Fruit fly (Drosophila melanogaster): ENCODE measurements around the gene Nedd4.

Nedd4 gene

DNA sequence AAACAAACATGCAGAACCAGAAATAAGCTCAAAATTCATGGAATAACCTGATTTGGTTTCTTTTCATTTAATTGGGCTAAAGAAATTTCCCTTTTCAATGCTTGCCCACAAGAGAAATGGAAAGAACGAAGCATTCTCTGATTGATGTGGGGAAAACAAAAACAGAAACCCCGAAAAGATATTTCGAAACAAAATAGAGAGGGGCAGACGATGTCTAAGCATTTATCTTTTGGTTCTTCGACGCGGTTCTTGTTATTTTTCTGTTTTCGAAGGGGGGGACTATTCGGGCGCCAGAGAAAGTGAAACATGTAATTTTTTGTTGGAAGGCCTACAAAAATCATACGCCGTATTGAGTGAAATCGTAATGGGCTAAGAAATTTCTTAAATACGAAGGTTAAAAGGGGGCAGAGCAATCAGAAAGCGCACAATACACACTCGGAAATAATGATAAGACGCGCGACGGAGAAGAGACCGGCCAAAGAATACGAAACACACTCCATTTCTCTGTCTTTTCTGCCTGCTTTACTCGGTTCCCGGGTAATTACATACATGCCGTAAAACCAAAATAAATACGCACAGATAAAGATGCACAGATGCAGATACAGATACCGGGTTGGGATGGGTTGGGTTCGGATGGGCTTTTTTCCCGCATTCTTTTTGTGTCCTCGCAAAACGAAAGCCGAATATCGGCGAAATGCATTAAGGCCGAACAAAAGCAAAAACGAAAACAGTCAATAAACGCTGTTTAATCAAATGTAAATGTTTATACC is 41.1 kb upstream of the Nedd4 start:
- no peak for TF ChIP-seq CG15710 (tag; optimal IDR thresholded peaks at IDR 0.05)
- peak; percentile 20 for TF ChIP-seq EcR (GFP tag; optimal IDR thresholded peaks at IDR 0.05)

DNA sequence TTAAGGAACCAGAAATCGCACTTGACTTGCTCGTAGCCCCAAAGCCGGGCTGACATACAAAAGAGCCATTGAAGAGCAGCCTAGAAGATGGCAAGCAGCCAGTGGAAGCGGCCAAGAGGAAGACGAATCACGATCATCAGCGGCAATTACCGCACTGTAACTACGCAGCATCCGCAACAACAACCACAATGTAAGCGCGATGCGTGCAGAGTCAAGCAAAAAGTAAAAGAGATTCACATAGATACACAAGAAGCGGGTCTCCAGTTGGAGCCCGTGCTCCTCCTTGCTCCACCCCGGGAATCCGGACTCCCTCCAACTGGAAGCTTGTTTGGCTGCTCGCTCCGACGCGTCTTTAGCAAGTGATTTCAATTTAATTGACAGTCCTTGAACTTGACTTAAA is 38.2 kb upstream of the Nedd4 start:
- peak; percentile 74 for TF ChIP-seq CG13204 (GFP tag; optimal IDR thresholded peaks at IDR 0.05)
- 0 out of 3 replicates have a peak, but pooled peaks have one; percentile 10 for TF ChIP-seq CG4496 (GFP tag; IDR thresholded peaks at IDR 0.05)
- TF ChIP-seq Snoo (tag; optimal IDR thresholded peaks at IDR 0.05) = no peak
- no peak for TF ChIP-seq rn (GFP tag; IDR thresholded peaks at IDR 0.05)
- no peak for TF ChIP-seq CG32121 (GFP tag; IDR thresholded peaks at IDR 0.05)
- TF ChIP-seq CG9948 (tag; optimal IDR thresholded peaks at IDR 0.05) = no peak
- no peak for TF ChIP-seq fd96Ca (GFP tag; IDR thresholded peaks at IDR 0.05)
- no peak for TF ChIP-seq gl (tag; optimal IDR thresholded peaks at IDR 0.05)
- no peak for TF ChIP-seq Pif1A (GFP tag; optimal IDR thresholded peaks at IDR 0.05)
- no peak for TF ChIP-seq CG8159 (tag; optimal IDR thresholded peaks at IDR 0.05)
- TF ChIP-seq EcR (GFP tag; optimal IDR thresholded peaks at IDR 0.05) = peak; percentile 90
- TF ChIP-seq D1 (tag; optimal IDR thresholded peaks at IDR 0.05) = no peak
- no peak for TF ChIP-seq CG34367 (tag; optimal IDR thresholded peaks at IDR 0.05)

DNA sequence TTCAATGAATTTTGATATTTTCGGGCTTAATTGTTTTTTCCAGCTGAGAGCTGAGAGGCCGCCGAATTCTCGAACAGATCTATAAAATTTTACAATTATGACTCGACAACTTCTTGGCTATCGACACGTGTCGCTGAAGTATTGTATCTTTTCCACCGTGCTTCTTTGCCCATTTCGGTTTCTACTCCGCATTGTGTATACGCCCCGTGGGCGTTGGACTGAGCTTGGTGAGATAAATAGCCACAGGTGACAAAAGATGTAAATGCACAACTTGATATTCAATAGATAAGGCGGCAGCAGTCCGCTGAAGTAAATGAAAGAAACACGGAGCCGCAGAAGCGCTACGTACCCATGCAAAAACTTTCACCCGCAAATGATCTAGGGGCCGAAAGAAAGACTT is 36.6 kb upstream of the Nedd4 start:
- no peak for TF ChIP-seq CG10348 (GFP tag; IDR thresholded peaks at IDR 0.05)
- TF ChIP-seq CG4496 (GFP tag; IDR thresholded peaks at IDR 0.05) = 0 out of 3 replicates have a peak, but pooled peaks have one; percentile 9
- no peak for TF ChIP-seq Ets98B (GFP tag; IDR thresholded peaks at IDR 0.05)
- no peak for TF ChIP-seq fd96Ca (GFP tag; IDR thresholded peaks at IDR 0.05)

DNA sequence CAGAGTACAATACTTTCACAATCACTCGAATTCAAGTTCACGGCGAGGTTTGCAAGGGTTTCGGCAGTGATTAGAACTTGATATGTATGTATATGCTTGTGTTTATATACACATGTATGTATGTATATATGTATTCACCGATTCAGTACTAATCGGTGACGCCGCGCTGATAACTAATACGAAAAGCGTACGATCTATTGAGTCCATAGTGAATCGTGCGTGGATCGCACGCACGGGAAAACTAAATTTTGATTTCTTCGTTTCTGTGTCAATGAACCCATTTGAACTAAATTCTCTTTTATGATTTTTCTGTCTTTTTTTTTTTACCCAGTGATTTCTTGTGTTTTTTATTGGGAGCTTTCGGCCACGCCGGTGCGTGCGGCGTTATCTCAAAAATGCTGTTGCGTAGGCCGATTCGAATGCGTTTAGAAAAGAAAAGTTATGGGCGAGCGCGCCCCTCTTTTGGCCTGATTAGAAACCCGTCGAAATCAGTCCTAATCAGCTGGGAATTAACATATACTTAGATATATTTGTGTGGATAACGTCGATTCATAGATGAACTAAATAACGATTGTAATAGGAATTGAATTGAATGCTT is 36.0 kb upstream of the Nedd4 start:
- no peak for TF ChIP-seq rn (GFP tag; IDR thresholded peaks at IDR 0.05)
- TF ChIP-seq CG34367 (tag; optimal IDR thresholded peaks at IDR 0.05) = no peak

DNA sequence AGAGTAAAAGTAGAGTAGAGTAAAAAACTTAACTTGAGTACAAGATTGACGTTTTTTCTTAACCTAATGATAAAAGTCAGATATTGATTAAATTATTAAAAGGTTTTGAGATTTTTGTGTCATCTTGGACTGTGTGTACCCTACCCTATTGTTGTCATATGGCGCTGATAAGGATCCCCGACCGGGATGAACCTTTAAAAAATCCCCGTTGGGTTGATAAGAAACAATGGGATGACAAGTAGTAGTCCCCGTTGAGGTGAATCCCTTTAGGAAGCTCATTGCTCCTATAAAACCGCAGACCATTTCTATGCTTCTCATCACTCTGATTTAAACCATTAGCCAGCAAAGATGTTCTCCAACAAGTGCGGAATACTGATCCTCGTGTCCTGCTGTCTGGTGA is 35.3 kb upstream of the Nedd4 start, which contains the start of gene edin:
TSS of gene edin (plus strand) at position 340 of the 400 bp plus-strand sequence.
- TF ChIP-seq CG15710 (tag; optimal IDR thresholded peaks at IDR 0.05) = no peak
- no peak for TF ChIP-seq Ets98B (GFP tag; IDR thresholded peaks at IDR 0.05)
- TF ChIP-seq rn (GFP tag; IDR thresholded peaks at IDR 0.05) = no peak

DNA sequence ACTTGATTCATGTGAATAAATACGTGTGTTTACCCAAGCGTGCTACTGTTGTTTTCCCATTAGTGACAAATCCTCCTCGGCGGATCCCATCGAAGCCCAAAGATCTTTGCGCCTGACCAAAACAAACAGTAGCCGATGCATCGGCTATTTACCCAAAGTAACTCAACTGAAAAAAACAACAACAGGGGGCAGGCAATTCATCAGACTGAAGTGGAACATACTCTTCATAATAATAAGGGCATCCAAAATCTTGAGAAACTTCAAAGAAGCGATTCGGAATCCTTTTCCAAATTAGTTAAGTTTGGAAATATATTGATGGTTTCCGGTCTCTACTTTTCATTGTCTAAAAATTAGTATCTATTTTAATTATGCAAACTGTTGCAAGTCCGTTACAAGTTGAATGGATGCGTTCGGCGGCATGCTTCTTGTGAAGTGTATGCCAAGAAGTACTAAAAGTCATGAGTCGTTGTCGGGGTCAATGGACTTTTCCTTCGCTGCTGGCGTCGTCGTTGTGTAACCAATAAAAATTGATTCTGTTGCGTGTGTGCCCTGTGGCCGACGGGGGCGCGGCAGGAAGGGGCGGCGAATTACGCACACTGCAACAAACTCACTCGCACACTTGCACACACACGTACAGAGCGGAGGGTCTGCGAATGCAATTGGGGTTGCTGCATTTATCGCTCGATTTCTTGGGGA is 34.5 kb upstream of the Nedd4 start:
- peak; percentile 60 for TF ChIP-seq CG9948 (tag; optimal IDR thresholded peaks at IDR 0.05)
- TF ChIP-seq D1 (tag; optimal IDR thresholded peaks at IDR 0.05) = no peak
- peak; percentile 45 for TF ChIP-seq CG8301 (tag; optimal IDR thresholded peaks at IDR 0.05)
- 0 out of 3 replicates have a peak, but pooled peaks have one; percentile 5 for TF ChIP-seq fd96Ca (GFP tag; IDR thresholded peaks at IDR 0.05)
- peak; percentile 67 for TF ChIP-seq Pif1A (GFP tag; optimal IDR thresholded peaks at IDR 0.05)
- no peak for TF ChIP-seq CG10348 (GFP tag; IDR thresholded peaks at IDR 0.05)
- peak; percentile 61; the same call in 2 of the 3 replicates for TF ChIP-seq CG4496 (GFP tag; IDR thresholded peaks at IDR 0.05)
- peak; percentile 21; the same call in 1 of the 2 replicates for TF ChIP-seq Ets98B (GFP tag; IDR thresholded peaks at IDR 0.05)
- TF ChIP-seq CG15710 (tag; optimal IDR thresholded peaks at IDR 0.05) = peak; percentile 73
- peak; percentile 13 for TF ChIP-seq gl (tag; optimal IDR thresholded peaks at IDR 0.05)
- TF ChIP-seq EcR (GFP tag; optimal IDR thresholded peaks at IDR 0.05) = peak; percentile 98
- TF ChIP-seq CG14655 (GFP tag; optimal IDR thresholded peaks at IDR 0.05) = peak; percentile 58
- TF ChIP-seq CG34367 (tag; optimal IDR thresholded peaks at IDR 0.05) = peak; percentile 51
- no peak for TF ChIP-seq CG12605 (GFP tag; IDR thresholded peaks at IDR 0.05)
- TF ChIP-seq CG17806 (tag; optimal IDR thresholded peaks at IDR 0.05) = peak; percentile 64
- TF ChIP-seq rn (GFP tag; IDR thresholded peaks at IDR 0.05) = no peak
- TF ChIP-seq CG8159 (tag; optimal IDR thresholded peaks at IDR 0.05) = peak; percentile 78
- TF ChIP-seq CG32121 (GFP tag; IDR thresholded peaks at IDR 0.05) = 0 out of 2 replicates have a peak, but pooled peaks have one; percentile 27
- TF ChIP-seq CG13204 (GFP tag; optimal IDR thresholded peaks at IDR 0.05) = peak; percentile 58
- TF ChIP-seq Snoo (tag; optimal IDR thresholded peaks at IDR 0.05) = peak; percentile 68
- TF ChIP-seq Pif1B (GFP tag; optimal IDR thresholded peaks at IDR 0.05) = peak; percentile 40

DNA sequence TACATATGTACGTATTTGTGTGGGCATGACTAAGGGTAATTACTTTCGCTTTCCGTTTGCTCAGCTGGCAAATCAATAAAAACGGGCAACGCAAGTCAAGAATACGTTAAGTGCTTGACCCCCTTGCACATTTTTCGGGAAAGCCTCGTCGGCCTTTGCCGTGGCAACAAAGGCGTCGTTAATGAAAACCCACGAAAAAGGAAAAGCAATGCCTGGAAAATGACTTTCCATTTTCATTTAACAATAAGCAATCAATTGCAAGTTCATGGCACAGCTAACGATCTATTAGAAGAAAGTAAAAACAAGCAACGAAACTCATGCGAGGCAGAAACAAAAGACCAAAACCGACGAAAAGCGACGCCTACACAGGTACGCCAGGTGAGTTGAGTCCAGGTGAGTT is 33.9 kb upstream of the Nedd4 start:
- no peak for TF ChIP-seq fd96Ca (GFP tag; IDR thresholded peaks at IDR 0.05)
- TF ChIP-seq Snoo (tag; optimal IDR thresholded peaks at IDR 0.05) = no peak
- TF ChIP-seq EcR (GFP tag; optimal IDR thresholded peaks at IDR 0.05) = no peak
- no peak for TF ChIP-seq CG13204 (GFP tag; optimal IDR thresholded peaks at IDR 0.05)
- TF ChIP-seq CG8159 (tag; optimal IDR thresholded peaks at IDR 0.05) = no peak
- TF ChIP-seq Pif1B (GFP tag; optimal IDR thresholded peaks at IDR 0.05) = no peak
- no peak for TF ChIP-seq CG9948 (tag; optimal IDR thresholded peaks at IDR 0.05)
- no peak for TF ChIP-seq D1 (tag; optimal IDR thresholded peaks at IDR 0.05)
- TF ChIP-seq CG4496 (GFP tag; IDR thresholded peaks at IDR 0.05) = no peak
- no peak for TF ChIP-seq rn (GFP tag; IDR thresholded peaks at IDR 0.05)
- TF ChIP-seq CG12605 (GFP tag; IDR thresholded peaks at IDR 0.05) = no peak
- no peak for TF ChIP-seq CG34367 (tag; optimal IDR thresholded peaks at IDR 0.05)
- TF ChIP-seq Pif1A (GFP tag; optimal IDR thresholded peaks at IDR 0.05) = no peak
- no peak for TF ChIP-seq CG15710 (tag; optimal IDR thresholded peaks at IDR 0.05)
